Fruit fly (Drosophila melanogaster) whole organism, embryonic: ENCODE results near the gene CG13766.
A peak's percentile ranks its signal among the peaks of the same experiment; 100 is the strongest.

ENCODE experiments used
- CG10543 ChIP-seq: fragments of 200-800 bp; sonication (Bioruptor generic); optimal IDR thresholded peaks from 3 replicates; lab custom pipeline; 2017; ENCODE audit warnings: missing biosample characterization, mild to moderate bottlenecking, missing genetic modification characterization, moderate library complexity
- CG11723 ChIP-seq: fragments of 200-800 bp; sonication (Bioruptor generic); optimal IDR thresholded peaks from 2 replicates; lab custom pipeline; 2017; ENCODE audit warnings: missing biosample characterization, mild to moderate bottlenecking, missing genetic modification characterization
- CG13287 ChIP-seq: fragments of 200-800 bp; sonication (Bioruptor generic); IDR thresholded peaks from 2 replicates; pipeline ENCODE4 v1.3.6; 2022; ENCODE audit warnings: missing biosample characterization, missing genetic modification characterization; ENCODE audit not compliant: partially characterized antibody
- CG13296 ChIP-seq: fragments of 200-800 bp; sonication (Bioruptor generic); optimal IDR thresholded peaks from 3 replicates; lab custom pipeline; 2018; ENCODE audit warnings: missing biosample characterization, mild to moderate bottlenecking, missing genetic modification characterization
- CG13624 ChIP-seq: fragments of 200-800 bp; sonication (Bioruptor generic); optimal IDR thresholded peaks from 2 replicates; lab custom pipeline; 2016; ENCODE audit warnings: missing biosample characterization, missing genetic modification characterization
- CG15011 ChIP-seq: fragments of 200-800 bp; sonication (Bioruptor generic); optimal IDR thresholded peaks from 3 replicates; lab custom pipeline; 2018; ENCODE audit warnings: missing biosample characterization, mild to moderate bottlenecking, missing genetic modification characterization
- CG15479 ChIP-seq: fragments of 200-800 bp; sonication (Bioruptor generic); optimal IDR thresholded peaks from 3 replicates; lab custom pipeline; 2019; ENCODE audit warnings: missing biosample characterization, mild to moderate bottlenecking, missing genetic modification characterization, moderate library complexity
- CG17612 ChIP-seq: fragments of 200-800 bp; sonication (Bioruptor generic); IDR thresholded peaks from 2 replicates; pipeline ENCODE4 v1.3.6; 2022; ENCODE audit warnings: missing biosample characterization, missing genetic modification characterization
- CG30403 ChIP-seq: fragments of 200-800 bp; sonication (Bioruptor generic); optimal IDR thresholded peaks from 3 replicates; lab custom pipeline; 2016; ENCODE audit warnings: missing biosample characterization, missing genetic modification characterization
- CG31441 ChIP-seq: fragments of 200-800 bp; sonication (Bioruptor generic); IDR thresholded peaks from 2 replicates; pipeline ENCODE4 v1.3.6; 2022; ENCODE audit warnings: missing biosample characterization, missing genetic modification characterization
- CG32767 ChIP-seq: fragments of 200-800 bp; sonication (Bioruptor generic); IDR thresholded peaks from 2 replicates; pipeline ENCODE4 v1.3.6; 2022; ENCODE audit warnings: missing biosample characterization, missing genetic modification characterization
- CG33213 ChIP-seq: fragments of 200-800 bp; sonication (Bioruptor generic); optimal IDR thresholded peaks from 3 replicates; lab custom pipeline; 2016; ENCODE audit warnings: missing biosample characterization, missing genetic modification characterization
- CG33557 ChIP-seq: fragments of 200-800 bp; sonication (Bioruptor generic); optimal IDR thresholded peaks from 2 replicates; lab custom pipeline; 2019; ENCODE audit warnings: missing biosample characterization, mild to moderate bottlenecking, missing genetic modification characterization, moderate library complexity
- CG3995 ChIP-seq: fragments of 200-800 bp; sonication (Bioruptor generic); optimal IDR thresholded peaks from 3 replicates; lab custom pipeline; 2016; ENCODE audit warnings: missing biosample characterization, missing genetic modification characterization
- CG4282 ChIP-seq: fragments of 200-800 bp; sonication (Bioruptor generic); optimal IDR thresholded peaks from 2 replicates; lab custom pipeline; 2016; ENCODE audit warnings: missing biosample characterization, missing genetic modification characterization
- CG4404 ChIP-seq: fragments of 200-800 bp; sonication (Bioruptor generic); IDR thresholded peaks from 2 replicates; pipeline ENCODE4 v1.3.6; 2022; ENCODE audit warnings: missing biosample characterization, missing genetic modification characterization
- CG8089 ChIP-seq: fragments of 200-800 bp; sonication (Bioruptor generic); optimal IDR thresholded peaks from 3 replicates; lab custom pipeline; 2016; ENCODE audit warnings: missing biosample characterization, missing genetic modification characterization
- CG8359 ChIP-seq: fragments of 200-800 bp; sonication (Bioruptor generic); optimal IDR thresholded peaks from 2 replicates; lab custom pipeline; 2017; ENCODE audit warnings: missing biosample characterization, mild to moderate bottlenecking, missing genetic modification characterization, borderline replicate concordance
- CG9437 ChIP-seq: fragments of 200-800 bp; sonication (Bioruptor generic); optimal IDR thresholded peaks from 2 replicates; lab custom pipeline; 2018; ENCODE audit warnings: missing biosample characterization, mild to moderate bottlenecking, missing genetic modification characterization
- CG9876 ChIP-seq: fragments of 200-800 bp; sonication (Bioruptor generic); optimal IDR thresholded peaks from 2 replicates; lab custom pipeline; 2016; ENCODE audit warnings: missing biosample characterization, missing genetic modification characterization
- CoRest ChIP-seq: fragments of 200-800 bp; sonication (Bioruptor generic); optimal IDR thresholded peaks from 3 replicates; lab custom pipeline; 2018; ENCODE audit warnings: missing biosample characterization, mild to moderate bottlenecking, missing genetic modification characterization, moderate library complexity
- Dip2 ChIP-seq: fragments of 200-800 bp; sonication (Bioruptor generic); IDR thresholded peaks from 2 replicates; pipeline ENCODE4 v1.3.6; 2022; ENCODE audit warnings: missing biosample characterization, missing genetic modification characterization
- Hmr ChIP-seq: fragments of 200-800 bp; sonication (Bioruptor generic); optimal IDR thresholded peaks from 3 replicates; lab custom pipeline; 2017; ENCODE audit warnings: mild to moderate bottlenecking, missing biosample characterization, missing genetic modification reagents, missing genetic modification characterization
- Max ChIP-seq: fragments of 200-800 bp; sonication (Bioruptor generic); optimal IDR thresholded peaks from 2 replicates; lab custom pipeline; 2016; ENCODE audit warnings: missing biosample characterization, mild to moderate bottlenecking, missing genetic modification characterization
- NK7.1 ChIP-seq: fragments of 200-800 bp; sonication (Bioruptor generic); optimal IDR thresholded peaks from 3 replicates; lab custom pipeline; 2016; ENCODE audit warnings: missing biosample characterization, missing genetic modification characterization
- PHDP ChIP-seq: fragments of 200-800 bp; sonication (Bioruptor generic); optimal IDR thresholded peaks from 3 replicates; lab custom pipeline; 2018; ENCODE audit warnings: missing biosample characterization, mild to moderate bottlenecking, missing genetic modification characterization, moderate library complexity
- Ptx1 ChIP-seq: fragments of 200-800 bp; sonication (Bioruptor generic); IDR thresholded peaks from 2 replicates; pipeline ENCODE4 v1.3.6; 2022; ENCODE audit warnings: missing biosample characterization, missing genetic modification characterization
- Rfx ChIP-seq: fragments of 200-800 bp; sonication (Bioruptor generic); IDR thresholded peaks from 2 replicates; pipeline ENCODE4 v1.3.6; 2022; ENCODE audit warnings: missing biosample characterization, missing genetic modification characterization
- Sry-δ ChIP-seq: fragments of 200-800 bp; sonication (Bioruptor generic); optimal IDR thresholded peaks from 2 replicates; lab custom pipeline; 2016; ENCODE audit warnings: missing biosample characterization, missing genetic modification characterization
- Tbp ChIP-seq: fragments of >200 bp; optimal IDR thresholded peaks from 2 replicates; lab custom pipeline; 2018; ENCODE audit warnings: missing biosample characterization, missing genetic modification characterization
- Vsx1 ChIP-seq: fragments of 200-800 bp; sonication (Bioruptor generic); optimal IDR thresholded peaks from 2 replicates; lab custom pipeline; 2017; ENCODE audit warnings: missing biosample characterization, mild to moderate bottlenecking, missing genetic modification characterization, missing genetic modification reagents
- bab2 ChIP-seq: fragments of 200-800 bp; sonication (Bioruptor generic); optimal IDR thresholded peaks from 2 replicates; lab custom pipeline; 2016; ENCODE audit warnings: missing biosample characterization, missing genetic modification characterization
- bigmax ChIP-seq: fragments of 200-800 bp; sonication (Bioruptor generic); optimal IDR thresholded peaks from 2 replicates; lab custom pipeline; 2018; ENCODE audit warnings: missing biosample characterization, mild to moderate bottlenecking, missing genetic modification characterization
- cg ChIP-seq: fragments of 200-800 bp; sonication (Bioruptor generic); optimal IDR thresholded peaks from 3 replicates; lab custom pipeline; 2019; ENCODE audit warnings: missing biosample characterization, mild to moderate bottlenecking, missing genetic modification characterization, moderate library complexity
- chif ChIP-seq, 2 experiments: fragments of 200-800 bp; sonication (Bioruptor generic); optimal IDR thresholded peaks; 3 replicates each; lab custom pipeline; 2016; ENCODE audit warnings: missing biosample characterization in 2 of 2, missing genetic modification characterization in 2 of 2
- dati ChIP-seq: fragments of 200-800 bp; sonication (Bioruptor generic); IDR thresholded peaks from 2 replicates; pipeline ENCODE4 v1.3.6; 2022; ENCODE audit warnings: missing biosample characterization, missing genetic modification characterization
- dpn ChIP-seq, 2 experiments: fragments of 200-800 bp; sonication (Bioruptor generic); optimal IDR thresholded peaks; 3 replicates each; lab custom pipeline; 2016; ENCODE audit warnings: missing biosample characterization in 2 of 2, missing genetic modification characterization in 2 of 2
- lola ChIP-seq, 3 experiments: fragments of >200 bp in 2 of 3; fragments of 200-800 bp in 1 of 3; sonication (Bioruptor generic) in 1 of 3; optimal IDR thresholded peaks; 2 replicates each; lab custom pipeline; 2017 to 2019; ENCODE audit warnings: missing biosample characterization in 3 of 3, missing genetic modification characterization in 3 of 3, mild to moderate bottlenecking in 1 of 3, moderate library complexity in 1 of 3
- luna ChIP-seq: fragments of 200-800 bp; sonication (Bioruptor generic); optimal IDR thresholded peaks from 2 replicates; lab custom pipeline; 2016; ENCODE audit warnings: missing biosample characterization, missing genetic modification characterization
- nerfin-2 ChIP-seq: fragments of 200-800 bp; sonication (Bioruptor generic); IDR thresholded peaks from 2 replicates; pipeline ENCODE4 v1.3.6; 2022; ENCODE audit warnings: missing biosample characterization, missing genetic modification characterization; ENCODE audit not compliant: partially characterized antibody
- otp ChIP-seq: fragments of 200-800 bp; sonication (Bioruptor generic); IDR thresholded peaks from 3 replicates; pipeline ENCODE4, ENCODE4 v1.3.6; 2022; ENCODE audit warnings: missing biosample characterization, missing genetic modification characterization
- pan ChIP-seq, 4 experiments: fragments of >200 bp in 3 of 4; fragments of 200-800 bp in 1 of 4; sonication (Bioruptor generic) in 1 of 4; optimal IDR thresholded peaks in 3 of 4; IDR thresholded peaks in 1 of 4; 2 replicates each; pipeline versions ENCODE4 v1.3.6 to Lab custom; 2017 to 2022; ENCODE audit warnings: missing biosample characterization in 2 of 4, missing genetic modification characterization in 2 of 4, mixed read lengths in 1 of 4
- pb ChIP-seq: fragments of 200-800 bp; sonication (Bioruptor generic); optimal IDR thresholded peaks from 3 replicates; lab custom pipeline; 2016; ENCODE audit warnings: missing biosample characterization, missing genetic modification characterization
- pzg ChIP-seq: fragments of 200-800 bp; sonication (Bioruptor generic); optimal IDR thresholded peaks from 3 replicates; lab custom pipeline; 2018; ENCODE audit warnings: missing biosample characterization, mild to moderate bottlenecking, missing genetic modification characterization, moderate library complexity
- sc ChIP-seq, 3 experiments: fragments of >200 bp in 2 of 3; fragments of 200-800 bp in 1 of 3; sonication (Bioruptor generic) in 1 of 3; optimal IDR thresholded peaks; 2 replicates in 2 of 3; 3 replicates in 1 of 3; lab custom pipeline; 2017; ENCODE audit warnings: mild to moderate bottlenecking in 1 of 3, missing biosample characterization in 1 of 3, missing genetic modification characterization in 1 of 3, missing genetic modification reagents in 1 of 3
- scrt ChIP-seq: fragments of 200-800 bp; sonication (Bioruptor generic); optimal IDR thresholded peaks from 2 replicates; lab custom pipeline; 2018; ENCODE audit warnings: missing biosample characterization, mild to moderate bottlenecking, missing genetic modification characterization, moderate library complexity
- twi ChIP-seq: fragments of 200-800 bp; optimal IDR thresholded peaks from 2 replicates; lab custom pipeline; 2019; ENCODE audit warnings: missing biosample characterization, mild to moderate bottlenecking, missing genetic modification characterization, moderate library complexity

The CG13766 gene

dm6 chr2L:6610683-6611373, 44.8 kb upstream of the CG13766 start, which contains the start of gene CG11050 (continued):
- TF ChIP-seq pzg (GFP tag; lab: Kevin White, UChicago) (peak; percentile 98), CG32767 (GFP tag; lab: Robert Waterston, UW) (peak; percentile 55), pb (GFP tag; lab: Kevin White, UChicago) (peak; percentile 59), cg (GFP tag; lab: Kevin White, UChicago) (peak; percentile 69), Hmr (GFP tag; lab: Kevin White, UChicago) (peak; percentile 94), CG8089 (GFP tag; lab: Kevin White, UChicago) (peak; percentile 76), CG4404 (peak; percentile 31; the same call in 1 of the 2 replicates), sc (optimal IDR thresholded peaks at IDR 0.05; lab: Kevin White, UChicago) (no peak), sc (GFP tag; optimal IDR thresholded peaks at IDR 0.05; lab: Kevin White, UChicago) (no peak), dpn (GFP tag; optimal IDR thresholded peaks at IDR 0.05; lab: Kevin White, UChicago) (peak; percentile 84 to 90), CG17612 (peak; percentile 71; the same call in 1 of the 2 replicates), CG9437 (GFP tag; lab: Kevin White, UChicago) (peak; percentile 36), lola (GFP tag; optimal IDR thresholded peaks at IDR 0.05; lab: Kevin White, UChicago) (peak in 1 of 3 experiments; percentile 20), CG33213 (GFP tag; lab: Kevin White, UChicago) (peak; percentile 97), CG13624 (GFP tag; lab: Kevin White, UChicago) (peak; percentile 92), CG15011 (GFP tag; lab: Kevin White, UChicago) (no peak), dati (GFP tag; lab: Robert Waterston, UW) (peak; percentile 26; the same call in 1 of the 2 replicates), twi (tag; lab: Kevin White, UChicago) (peak; percentile 48), CG31441 (GFP tag; lab: Robert Waterston, UW) (peak; percentile 72), CG11723 (GFP tag; lab: Kevin White, UChicago) (peak; percentile 25), bab2 (GFP tag; lab: Kevin White, UChicago) (peak; percentile 74), scrt (GFP tag; lab: Kevin White, UChicago) (peak; percentile 53), luna (GFP tag; lab: Kevin White, UChicago) (peak; percentile 65), Tbp (GFP tag; lab: Kevin White, UChicago) (no peak), CoRest (tag; lab: Kevin White, UChicago) (peak; percentile 78), Sry-δ (GFP tag; lab: Kevin White, UChicago) (peak; percentile 73), CG8359 (GFP tag; lab: Kevin White, UChicago) (no peak), CG13296 (GFP tag; lab: Kevin White, UChicago) (peak; percentile 55), CG9876 (GFP tag; lab: Kevin White, UChicago) (peak; percentile 72), nerfin-2 (GFP tag; lab: Robert Waterston, UW) (no peak), Rfx (peak; percentile 88), CG3995 (GFP tag; lab: Kevin White, UChicago) (peak; percentile 21), otp (0 out of 3 replicates have a peak, but pooled peaks have one; percentile 70), NK7.1 (peak; percentile 77), CG15479 (GFP tag; lab: Kevin White, UChicago) (peak; percentile 91), PHDP (tag; lab: Kevin White, UChicago) (peak; percentile 83), CG33557 (peak; percentile 32), CG10543 (GFP tag; lab: Kevin White, UChicago) (no peak), bigmax (GFP tag; lab: Kevin White, UChicago) (peak; percentile 37), CG30403 (GFP tag; lab: Kevin White, UChicago) (peak; percentile 86), chif (GFP tag; optimal IDR thresholded peaks at IDR 0.05; lab: Kevin White, UChicago) (peak; percentile 62 to 86), pan (optimal IDR thresholded peaks at IDR 0.05; lab: Kevin White, UChicago) (no peak), pan (GFP tag; optimal IDR thresholded peaks at IDR 0.05 in 1 of 2, IDR thresholded peaks at IDR 0.05 in 1 of 2) (peak in 1 of 2 experiments; percentile 83), Max (peak; percentile 83), CG13287 (GFP tag; lab: Robert Waterston, UW) (peak; percentile 81), Dip2 (GFP tag; lab: Robert Waterston, UW) (no peak), Vsx1 (GFP tag; lab: Kevin White, UChicago) (peak; percentile 23), CG4282 (peak; percentile 79), Ptx1 (GFP tag; lab: Robert Waterston, UW) (peak; percentile 74)
